Worm (Caenorhabditis elegans) whole organism, mixed stage, embryonic: Measurements from ENCODE around the gene T05H4.15.

Experiments used
- M03D4.4 ChIP-seq: sonication (generic microtip); optimal IDR thresholded peaks from 2 replicates; lab custom pipeline; 2017; ENCODE audit warnings: mild to moderate bottlenecking, missing genetic modification characterization, missing compliant biosample characterization
- bed-3 ChIP-seq: fragments of 200-800 bp; sonication (Bioruptor generic); optimal IDR thresholded peaks from 3 replicates; lab custom pipeline; 2018; ENCODE audit warnings: mild to moderate bottlenecking, missing genetic modification characterization, moderate library complexity, missing compliant biosample characterization
- blmp-1 ChIP-seq: fragments of 150-350 bp; optimal IDR thresholded peaks from 2 replicates; lab custom pipeline; 2014; ENCODE audit warnings: missing biosample characterization, missing genetic modification characterization
- ceh-39 ChIP-seq: fragments of 150-350 bp; optimal IDR thresholded peaks from 2 replicates; lab custom pipeline; 2014; ENCODE audit warnings: missing biosample characterization, missing genetic modification characterization
- ceh-43 ChIP-seq: fragments of 200-800 bp; sonication (Bioruptor generic); optimal IDR thresholded peaks from 2 replicates; lab custom pipeline; 2018; ENCODE audit warnings: mild to moderate bottlenecking, missing genetic modification characterization, moderate library complexity, missing compliant biosample characterization
- ceh-83 ChIP-seq: fragments of 200-800 bp; sonication (Bioruptor generic); optimal IDR thresholded peaks from 2 replicates; lab custom pipeline; 2018; ENCODE audit warnings: mild to moderate bottlenecking, missing genetic modification characterization, missing compliant biosample characterization
- ces-1 ChIP-seq: fragments of 150-350 bp; optimal IDR thresholded peaks from 2 replicates; lab custom pipeline; 2014; ENCODE audit warnings: missing biosample characterization, missing genetic modification reagents, missing genetic modification characterization
- cnd-1 ChIP-seq: fragments of 200-800 bp; sonication (Bioruptor generic); optimal IDR thresholded peaks from 2 replicates; lab custom pipeline; 2018; ENCODE audit warnings: mild to moderate bottlenecking, missing genetic modification characterization, missing compliant biosample characterization
- drap-1 ChIP-seq: fragments of 200-800 bp; sonication (Bioruptor generic); optimal IDR thresholded peaks from 3 replicates; lab custom pipeline; 2018; ENCODE audit warnings: mild to moderate bottlenecking, missing genetic modification characterization, missing compliant biosample characterization
- elt-1 ChIP-seq: sonication (generic microtip); optimal IDR thresholded peaks from 2 replicates; lab custom pipeline; 2017; ENCODE audit warnings: missing genetic modification characterization, mild to moderate bottlenecking, missing compliant biosample characterization, antibody characterized with exemption, moderate library complexity, borderline replicate concordance; ENCODE audit not compliant: insufficient read depth
- flh-1 ChIP-seq: fragments of 200-800 bp; sonication (Bioruptor generic); optimal IDR thresholded peaks from 2 replicates; lab custom pipeline; 2018; ENCODE audit warnings: mild to moderate bottlenecking, missing genetic modification characterization, moderate library complexity, missing compliant biosample characterization
- hlh-1 ChIP-seq: fragments of 150-350 bp; optimal IDR thresholded peaks from 2 replicates; lab custom pipeline; 2014; ENCODE audit warnings: missing biosample characterization, missing genetic modification reagents, missing genetic modification characterization
- lin-13 ChIP-seq: fragments of 150-350 bp; optimal IDR thresholded peaks from 2 replicates; lab custom pipeline; 2014; ENCODE audit warnings: missing biosample characterization, missing genetic modification characterization
- lin-32 ChIP-seq: fragments of 200-800 bp; sonication (Bioruptor generic); optimal IDR thresholded peaks from 2 replicates; lab custom pipeline; 2018; ENCODE audit warnings: mild to moderate bottlenecking, missing genetic modification characterization, missing compliant biosample characterization
- lsy-2 ChIP-seq: fragments of 150-350 bp; optimal IDR thresholded peaks from 2 replicates; lab custom pipeline; 2014; ENCODE audit warnings: missing biosample characterization, missing genetic modification characterization
- mab-5 ChIP-seq: fragments of 150-350 bp; optimal IDR thresholded peaks from 2 replicates; lab custom pipeline; 2014; ENCODE audit warnings: missing biosample characterization, missing genetic modification characterization
- mep-1 ChIP-seq: fragments of 150-350 bp; optimal IDR thresholded peaks from 2 replicates; lab custom pipeline; 2017; ENCODE audit warnings: missing biosample characterization, missing genetic modification reagents, missing genetic modification characterization, inconsistent platforms
- mls-2 ChIP-seq: sonication (generic microtip); optimal IDR thresholded peaks from 2 replicates; lab custom pipeline; 2016; ENCODE audit warnings: mild to moderate bottlenecking, missing genetic modification characterization, moderate library complexity, missing compliant biosample characterization
- nhr-12 ChIP-seq: fragments of 150-350 bp; optimal IDR thresholded peaks from 2 replicates; lab custom pipeline; 2014; ENCODE audit warnings: missing biosample characterization, missing genetic modification characterization
- nhr-2 ChIP-seq: fragments of 150-350 bp; optimal IDR thresholded peaks from 2 replicates; lab custom pipeline; 2014; ENCODE audit warnings: missing biosample characterization, missing genetic modification characterization
- nhr-237 ChIP-seq: fragments of 150-350 bp; optimal IDR thresholded peaks from 2 replicates; lab custom pipeline; 2014; ENCODE audit warnings: missing biosample characterization, missing genetic modification characterization
- nhr-76 ChIP-seq: sonication (generic microtip); optimal IDR thresholded peaks from 2 replicates; lab custom pipeline; 2017; ENCODE audit warnings: missing biosample characterization, missing genetic modification characterization
- pha-4 ChIP-seq: fragments of 150-350 bp; optimal IDR thresholded peaks from 2 replicates; lab custom pipeline; 2018; ENCODE audit warnings: missing biosample characterization, missing genetic modification reagents, missing genetic modification characterization
- sem-2 ChIP-seq: fragments of 200-800 bp; sonication (Bioruptor generic); optimal IDR thresholded peaks from 2 replicates; lab custom pipeline; 2018; ENCODE audit warnings: mild to moderate bottlenecking, missing genetic modification characterization, missing compliant biosample characterization
- snpc-4 ChIP-seq: fragments of 150-350 bp; optimal IDR thresholded peaks from 2 replicates; lab custom pipeline; 2014; ENCODE audit warnings: missing biosample characterization, missing genetic modification characterization
- sptf-1 ChIP-seq: sonication (generic microtip); optimal IDR thresholded peaks from 2 replicates; lab custom pipeline; 2017; ENCODE audit warnings: mild to moderate bottlenecking, missing genetic modification characterization, moderate library complexity, missing compliant biosample characterization
- unc-120 ChIP-seq: sonication (generic microtip); optimal IDR thresholded peaks from 2 replicates; lab custom pipeline; 2017; ENCODE audit warnings: missing genetic modification characterization, missing compliant biosample characterization; ENCODE audit not compliant: poor library complexity, severe bottlenecking
- unc-39 ChIP-seq: fragments of 150-350 bp; optimal IDR thresholded peaks from 2 replicates; lab custom pipeline; 2014; ENCODE audit warnings: missing biosample characterization, missing genetic modification characterization
- unc-62 ChIP-seq: fragments of 150-350 bp; optimal IDR thresholded peaks from 2 replicates; lab custom pipeline; 2014; ENCODE audit warnings: missing biosample characterization, missing genetic modification reagents, missing genetic modification characterization
- zip-8 ChIP-seq: fragments of 150-350 bp; optimal IDR thresholded peaks from 2 replicates; lab custom pipeline; 2014; ENCODE audit warnings: missing biosample characterization, missing genetic modification characterization
- ztf-11 ChIP-seq: fragments of 150-350 bp; optimal IDR thresholded peaks from 2 replicates; lab custom pipeline; 2014; ENCODE audit warnings: missing biosample characterization, missing genetic modification characterization

T05H4.15 gene

ce11 chrV:6441613-6442012 lies at the start of gene T05H4.15:
T05H4.15 (minus strand) TSS chrV:6441713.
- TF ChIP-seq sem-2 (GFP tag; lab: Kevin White, UChicago) (no peak), unc-62 (no peak), ces-1 (GFP tag; lab: Kevin White, UChicago) (no peak), pha-4 (no peak), snpc-4 (tag; lab: Kevin White, UChicago) (no peak), lin-32 (GFP tag; lab: Kevin White, UChicago) (no peak)

- TF ChIP-seq ceh-83 = no peak
- TF ChIP-seq ceh-43 (GFP tag; lab: Kevin White, UChicago) = no peak
- no peak for TF ChIP-seq sptf-1
- no peak for TF ChIP-seq ces-1 (GFP tag; lab: Kevin White, UChicago)
- no peak for TF ChIP-seq mep-1
- TF ChIP-seq snpc-4 (tag; lab: Kevin White, UChicago) = no peak
- no peak for TF ChIP-seq zip-8
- no peak for TF ChIP-seq lin-32 (GFP tag; lab: Kevin White, UChicago)
- no peak for TF ChIP-seq bed-3 (GFP tag; lab: Kevin White, UChicago)
- TF ChIP-seq pha-4 = no peak
- no peak for TF ChIP-seq unc-39 (tag; lab: Kevin White, UChicago)
- no peak for TF ChIP-seq mls-2 (tag; lab: Kevin White, UChicago)
- TF ChIP-seq elt-1 (tag; lab: Kevin White, UChicago) = no peak
- no peak for TF ChIP-seq nhr-12
- TF ChIP-seq sem-2 (GFP tag; lab: Kevin White, UChicago) = no peak
- no peak for TF ChIP-seq lin-13 (tag; lab: Kevin White, UChicago)
Observed at ce11 chrV:6488849-6489248, 47.3 kb upstream of the T05H4.15 start, which contains the start of gene lec-10. lec-10 (minus strand) TSS chrV:6489120.

ce11 chrV:6487878-6488277 lies 46.4 kb upstream of the T05H4.15 start:
- TF ChIP-seq mab-5 (tag; lab: Kevin White, UChicago) (no peak), sptf-1 (peak; percentile 0)

ce11 chrV:6485109-6485508 lies 43.6 kb upstream of the T05H4.15 start:
- peak; percentile 20 for TF ChIP-seq ceh-83
- peak; percentile 71 for TF ChIP-seq mls-2 (tag; lab: Kevin White, UChicago)
- peak; percentile 47 for TF ChIP-seq nhr-2 (tag; lab: Kevin White, UChicago)
- TF ChIP-seq nhr-76 = no peak
- no peak for TF ChIP-seq mab-5 (tag; lab: Kevin White, UChicago)
- no peak for TF ChIP-seq ztf-11 (tag; lab: Kevin White, UChicago)
- peak; percentile 22 for TF ChIP-seq lin-32 (GFP tag; lab: Kevin White, UChicago)
- TF ChIP-seq blmp-1 (tag; lab: Kevin White, UChicago) = no peak
- peak; percentile 74 for TF ChIP-seq sptf-1
- peak; percentile 23 for TF ChIP-seq sem-2 (GFP tag; lab: Kevin White, UChicago)
- no peak for TF ChIP-seq mep-1
- TF ChIP-seq pha-4 = peak; percentile 10
- peak; percentile 68 for TF ChIP-seq ceh-43 (GFP tag; lab: Kevin White, UChicago)

ce11 chrV:6476026-6476425 lies 34.5 kb upstream of the T05H4.15 start:
- TF ChIP-seq mep-1 (no peak), ceh-43 (GFP tag; lab: Kevin White, UChicago) (no peak), mab-5 (tag; lab: Kevin White, UChicago) (no peak), nhr-12 (no peak), nhr-237 (no peak), sptf-1 (no peak), nhr-76 (no peak), drap-1 (no peak), unc-120 (tag; lab: Kevin White, UChicago) (no peak), unc-39 (tag; lab: Kevin White, UChicago) (no peak), bed-3 (GFP tag; lab: Kevin White, UChicago) (no peak), zip-8 (no peak), snpc-4 (tag; lab: Kevin White, UChicago) (no peak), pha-4 (no peak), cnd-1 (tag; lab: Kevin White, UChicago) (no peak)

- TF ChIP-seq unc-39 (tag; lab: Kevin White, UChicago) (no peak), pha-4 (no peak), ceh-39 (tag; lab: Kevin White, UChicago) (no peak), hlh-1 (tag; lab: Kevin White, UChicago) (no peak), ces-1 (GFP tag; lab: Kevin White, UChicago) (peak; percentile 18), M03D4.4 (no peak), mab-5 (tag; lab: Kevin White, UChicago) (no peak), flh-1 (GFP tag; lab: Kevin White, UChicago) (no peak), ceh-43 (GFP tag; lab: Kevin White, UChicago) (no peak), sptf-1 (no peak), mep-1 (no peak), lsy-2 (tag; lab: Kevin White, UChicago) (no peak), elt-1 (tag; lab: Kevin White, UChicago) (peak; percentile 55), mls-2 (tag; lab: Kevin White, UChicago) (no peak)
Observed at ce11 chrV:6471208-6471607, 29.7 kb upstream of the T05H4.15 start.
